Worm (Caenorhabditis elegans): ENCODE results near the gene nhr-263.

ce11 chrV:7364059-7364458 is 22.2 kb upstream of the nhr-263 start, which contains the start of gene cyp-35A2:
- TF ChIP-seq lin-35 (GFP tag; optimal IDR thresholded peaks at IDR 0.05), result no peak
- no peak for TF ChIP-seq aptf-3 (GFP tag; IDR thresholded peaks at IDR 0.05)
- no peak for TF ChIP-seq hmg-20 (GFP tag; IDR thresholded peaks at IDR 0.05)
- TF ChIP-seq unc-62 (GFP tag; optimal IDR thresholded peaks at IDR 0.05), result no peak
- TF ChIP-seq ztf-18 (tag; optimal IDR thresholded peaks at IDR 0.05), result no peak
- TF ChIP-seq C06A6.2 (GFP tag; conservative IDR thresholded peaks at IDR 0.05), result no peak
- TF ChIP-seq snpc-4 (GFP tag; optimal IDR thresholded peaks at IDR 0.05), result no peak
- no peak for TF ChIP-seq snpc-4 (tag; optimal IDR thresholded peaks at IDR 0.05)
- no peak for TF ChIP-seq Y95B8A.8 (GFP tag; IDR thresholded peaks at IDR 0.05)
